Fruit fly (Drosophila melanogaster): ENCODE data around the gene CG7406.

DNA sequence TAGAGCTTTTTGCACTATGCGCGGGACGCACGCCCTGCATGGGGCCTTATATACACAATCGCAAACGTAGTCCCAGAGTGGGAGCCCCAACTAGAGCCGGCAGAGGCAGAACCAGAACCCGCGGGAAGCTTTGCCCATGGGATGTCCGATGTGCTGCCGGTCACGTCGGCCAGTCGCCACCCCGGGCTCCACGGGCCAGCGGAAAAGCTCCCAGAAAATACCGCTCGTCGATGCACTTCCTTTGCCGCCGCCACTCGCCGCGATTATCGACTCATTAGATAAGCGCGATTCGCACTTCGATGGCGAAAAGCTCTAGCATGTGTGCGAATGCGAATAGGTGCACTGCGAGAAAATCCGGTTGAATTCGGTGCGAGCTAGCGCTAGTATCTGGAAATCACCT lies 8.6 kb upstream of the CG7406 start, which contains the start of gene CG34330:
- TF ChIP-seq CG11617 (GFP tag; optimal IDR thresholded peaks at IDR 0.05) (no peak), cnc (optimal IDR thresholded peaks at IDR 0.05) (no peak)

Measured in whole organism, adult.